Fruit fly (Drosophila melanogaster) whole organism, pupa: ENCODE results near the gene RapGAP1.

ENCODE experiments used
- CG13204 ChIP-seq: fragments of 200-800 bp; sonication (Bioruptor generic); optimal IDR thresholded peaks from 2 replicates; lab custom pipeline; 2018; ENCODE audit warnings: missing biosample characterization, mild to moderate bottlenecking, missing genetic modification characterization, moderate library complexity
- CG14655 ChIP-seq: fragments of 200-800 bp; sonication (Bioruptor generic); optimal IDR thresholded peaks from 3 replicates; lab custom pipeline; 2017; ENCODE audit warnings: mild to moderate bottlenecking, missing biosample characterization, missing genetic modification reagents, missing genetic modification characterization
- CG17806 ChIP-seq: fragments of 200-800 bp; sonication (Bioruptor generic); optimal IDR thresholded peaks from 2 replicates; lab custom pipeline; 2018; ENCODE audit warnings: missing biosample characterization, mild to moderate bottlenecking, missing genetic modification characterization, moderate library complexity
- CG4496 ChIP-seq: fragments of 200-800 bp; sonication (Bioruptor generic); IDR thresholded peaks from 3 replicates; pipeline ENCODE4 v1.3.6; 2022; ENCODE audit warnings: missing biosample characterization, missing genetic modification characterization
- CG8159 ChIP-seq: fragments of 200-800 bp; sonication (Bioruptor generic); optimal IDR thresholded peaks from 3 replicates; lab custom pipeline; 2018; ENCODE audit warnings: missing biosample characterization, mild to moderate bottlenecking, missing genetic modification characterization, moderate library complexity
- D1 ChIP-seq: fragments of 200-800 bp; sonication (Bioruptor generic); optimal IDR thresholded peaks from 2 replicates; lab custom pipeline; 2018; ENCODE audit warnings: missing biosample characterization, mild to moderate bottlenecking, missing genetic modification characterization, moderate library complexity
- Pif1A ChIP-seq: fragments of 200-800 bp; sonication (Bioruptor generic); optimal IDR thresholded peaks from 3 replicates; lab custom pipeline; 2016; ENCODE audit warnings: missing biosample characterization, missing genetic modification characterization
- Pif1B ChIP-seq: fragments of 200-800 bp; sonication (Bioruptor generic); optimal IDR thresholded peaks from 3 replicates; lab custom pipeline; 2016; ENCODE audit warnings: missing biosample characterization, missing genetic modification characterization
- fd96Ca ChIP-seq: fragments of 200-800 bp; sonication (Bioruptor generic); IDR thresholded peaks from 3 replicates; pipeline ENCODE4 v1.3.6; 2022; ENCODE audit warnings: missing biosample characterization, missing genetic modification characterization
- rn ChIP-seq: fragments of 200-800 bp; sonication (Bioruptor generic); IDR thresholded peaks from 2 replicates; pipeline ENCODE4 v1.3.6; 2022; ENCODE audit warnings: missing biosample characterization, missing genetic modification characterization

DNA sequence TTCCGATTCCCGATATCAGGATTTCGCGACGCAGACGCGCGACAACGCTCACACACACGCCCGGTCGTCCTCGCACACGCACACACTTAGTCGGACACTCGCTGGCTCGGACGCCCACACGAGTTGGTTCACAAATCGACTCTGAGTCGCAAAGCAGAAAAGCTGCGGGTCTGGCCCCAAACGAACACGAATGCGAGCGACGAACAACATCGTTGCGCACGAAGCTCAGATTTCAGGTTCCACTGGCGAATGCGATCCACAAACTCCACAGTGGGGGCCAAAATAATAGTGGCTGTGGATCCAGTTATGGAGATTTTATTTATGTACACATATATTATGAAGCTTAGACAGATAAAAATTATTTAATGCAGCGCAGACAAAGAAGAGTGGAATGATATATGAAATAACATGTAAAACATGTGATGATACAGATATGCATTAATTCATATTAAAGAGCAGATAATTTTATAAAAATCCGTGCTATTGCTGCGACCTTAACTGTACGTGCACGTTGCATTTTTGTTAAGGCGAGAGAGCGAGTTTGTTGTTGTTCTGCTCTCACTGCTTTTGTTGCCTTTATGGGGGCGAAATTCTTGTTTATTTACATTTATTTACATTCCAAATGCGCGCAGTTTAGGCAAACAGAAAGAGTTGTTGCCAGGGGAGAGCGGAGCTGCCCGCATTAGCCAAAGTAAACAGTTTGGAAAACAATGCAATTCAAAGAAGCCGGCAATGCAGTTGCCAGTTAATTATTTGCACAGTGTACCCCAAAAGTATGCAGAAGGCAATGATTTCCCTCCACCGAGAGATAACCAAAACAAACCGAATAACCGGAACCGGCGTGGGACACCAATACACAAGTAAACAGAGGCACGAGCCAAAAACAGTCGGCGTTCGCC is 2.1 kb downstream of the RapGAP1 start:
- TF ChIP-seq CG13204 (GFP tag; lab: Kevin White, UChicago) (peak; percentile 73), CG4496 (peak; percentile 95), fd96Ca (peak; percentile 89), D1 (tag; lab: Kevin White, UChicago) (peak; percentile 92), rn (peak; percentile 78), CG14655 (GFP tag; lab: Kevin White, UChicago) (peak; percentile 97), Pif1B (GFP tag; lab: Kevin White, UChicago) (peak; percentile 96), Pif1A (GFP tag; lab: Kevin White, UChicago) (peak; percentile 57), CG8159 (tag; lab: Kevin White, UChicago) (peak; percentile 97), CG17806 (tag; lab: Kevin White, UChicago) (peak; percentile 97)
